Worm (Caenorhabditis elegans) whole organism, midembryonic: ENCODE results near the gene C44B7.5.

Experiments used
- T22C8.4 ChIP-seq: fragments of 200-800 bp; sonication (Bioruptor generic); IDR thresholded peaks from 2 replicates; pipeline ENCODE4 v1.3.6; 2022; ENCODE audit warnings: missing genetic modification characterization, missing compliant biosample characterization
- cog-1 ChIP-seq: sonication (generic microtip); optimal IDR thresholded peaks from 2 replicates; lab custom pipeline; 2016; ENCODE audit warnings: missing genetic modification characterization, missing compliant biosample characterization

DNA sequence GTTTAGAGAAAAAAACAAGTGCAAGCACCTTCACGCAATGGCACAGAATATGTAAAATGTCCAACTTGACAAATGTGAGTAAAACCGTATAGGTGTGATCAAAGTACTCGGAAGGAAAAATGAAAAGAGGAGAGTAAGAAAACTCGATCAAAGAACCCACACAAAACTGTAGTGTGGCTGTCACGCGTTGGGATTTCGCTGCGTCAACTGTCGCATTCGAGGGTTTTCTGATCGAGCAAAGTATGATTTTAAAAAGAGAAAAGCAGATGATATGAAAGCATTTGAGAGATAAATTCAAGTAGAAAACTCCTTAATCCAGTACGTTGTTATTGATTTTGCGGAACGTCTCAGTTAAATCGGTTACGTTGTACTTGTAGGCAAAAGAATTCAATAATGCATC lies 19.4 kb upstream of the C44B7.5 start:
- TF ChIP-seq T22C8.4 (GFP tag; lab: Robert Waterston, UW) (no peak), cog-1 (tag; lab: Kevin White, UChicago) (no peak)
